Fruit fly (Drosophila melanogaster) S2 (cell line): ENCODE measurements around the gene jar.

Experiments used
- CG8478 ChIP-seq: fragments of >200 bp; optimal IDR thresholded peaks from 2 replicates; lab custom pipeline; 2018
- CTCF ChIP-seq, 2 experiments: fragments of >200 bp; optimal IDR thresholded peaks; 2 replicates each; lab custom pipeline; 2018

DNA sequence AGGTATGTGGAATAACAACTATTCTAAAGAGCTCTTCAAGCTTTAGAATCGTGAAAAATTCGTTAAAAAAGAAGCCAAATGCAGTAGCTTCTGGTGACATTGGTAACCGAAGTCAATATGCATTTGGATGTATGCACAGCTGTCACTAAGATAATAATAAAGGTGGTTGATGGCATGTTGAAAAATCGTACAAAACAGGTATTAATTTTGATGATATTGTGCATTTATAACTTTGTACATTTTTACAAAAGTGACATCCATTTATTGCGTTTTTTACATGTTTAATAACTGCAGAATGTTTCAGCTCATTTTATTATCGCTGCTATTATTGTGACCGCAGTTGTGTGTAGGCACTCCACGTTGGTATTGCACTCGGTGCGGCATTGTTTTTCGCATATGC is 30.5 kb upstream of the jar start:
- TF ChIP-seq CTCF (optimal IDR thresholded peaks at IDR 0.05; lab: Kevin White, UChicago) (no peak), CG8478 (lab: Kevin White, UChicago) (no peak)
